Worm (Caenorhabditis elegans) whole organism, midembryonic: ENCODE results near the gene ife-1.

Source experiments
- cog-1 ChIP-seq: sonication (generic microtip); optimal IDR thresholded peaks from 2 replicates; lab custom pipeline; 2016; ENCODE audit warnings: missing genetic modification characterization, missing compliant biosample characterization
- klf-2 ChIP-seq: fragments of 200-800 bp; sonication (Bioruptor generic); conservative IDR thresholded peaks from 2 replicates; pipeline ENCODE4 v1.3.6; 2022; ENCODE audit warnings: missing genetic modification reagents, missing genetic modification characterization, missing compliant biosample characterization
- med-1 ChIP-seq: sonication (generic microtip); optimal IDR thresholded peaks from 2 replicates; lab custom pipeline; 2017; ENCODE audit warnings: missing genetic modification characterization, mild to moderate bottlenecking, missing compliant biosample characterization, antibody characterized with exemption, missing genetic modification reagents; ENCODE audit not compliant: insufficient read depth
- ztf-23 ChIP-seq: fragments of 200-800 bp; sonication (Bioruptor generic); IDR thresholded peaks from 2 replicates; pipeline ENCODE4 v1.3.6; 2022; ENCODE audit warnings: missing genetic modification reagents, missing genetic modification characterization, missing compliant biosample characterization

DNA sequence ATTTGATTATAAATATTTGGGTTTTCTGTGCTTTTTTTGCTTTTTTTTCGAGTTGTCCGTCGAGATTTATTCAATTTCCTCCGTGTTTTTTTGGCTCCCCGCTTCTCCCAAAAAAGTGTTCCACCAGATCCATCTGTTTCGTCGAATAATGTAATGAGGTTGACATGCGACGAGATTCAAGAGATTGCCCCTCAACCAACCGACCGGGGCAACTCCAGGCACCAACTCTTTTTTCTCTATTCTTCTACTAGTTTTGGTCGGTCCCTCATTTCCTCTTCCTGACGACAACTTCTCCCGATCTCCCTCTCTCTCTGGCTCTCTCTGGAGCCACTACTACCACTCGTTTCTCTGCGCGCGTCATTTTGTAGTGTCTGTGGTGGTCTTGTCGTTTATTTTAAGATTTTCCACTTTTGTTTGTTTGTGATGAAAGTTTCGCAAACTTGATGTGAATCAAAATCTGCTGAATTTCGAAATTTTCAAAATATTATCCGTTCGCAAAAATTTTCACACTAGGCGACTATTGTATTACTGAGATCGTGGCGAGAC lies 4.6 kb downstream of the ife-1 start:
- no peak for TF ChIP-seq cog-1 (tag; lab: Kevin White, UChicago)
- no peak for TF ChIP-seq klf-2
- TF ChIP-seq ztf-23 = no peak
- TF ChIP-seq med-1 (GFP tag; lab: Kevin White, UChicago) = no peak
